Fruit fly (Drosophila melanogaster) whole organism, embryonic: ENCODE data around the gene g.

Source experiments
- ATbp ChIP-seq: fragments of 200-800 bp; sonication (Bioruptor generic); optimal IDR thresholded peaks from 2 replicates; lab custom pipeline; 2017; ENCODE audit warnings: missing biosample characterization, mild to moderate bottlenecking, missing genetic modification characterization, missing genetic modification reagents
- Abd-B ChIP-seq: fragments of 200-800 bp; sonication (Bioruptor generic); optimal IDR thresholded peaks from 2 replicates; lab custom pipeline; 2018; ENCODE audit warnings: missing biosample characterization, mild to moderate bottlenecking, missing genetic modification characterization, moderate library complexity
- B-H1 ChIP-seq: fragments of 200-800 bp; sonication (Bioruptor generic); IDR thresholded peaks from 3 replicates; pipeline ENCODE4 v1.3.6; 2022; ENCODE audit warnings: missing biosample characterization, missing genetic modification characterization
- B-H2 ChIP-seq: fragments of 200-800 bp; sonication (Bioruptor generic); optimal IDR thresholded peaks from 2 replicates; lab custom pipeline; 2018; ENCODE audit warnings: missing biosample characterization, mild to moderate bottlenecking, missing genetic modification characterization
- C15 ChIP-seq: fragments of 200-800 bp; sonication (Bioruptor generic); IDR thresholded peaks from 3 replicates; pipeline ENCODE4 v1.3.6; 2022; ENCODE audit warnings: missing biosample characterization, missing genetic modification characterization
- CG1024 ChIP-seq: fragments of 200-800 bp; sonication (Bioruptor generic); IDR thresholded peaks from 2 replicates; pipeline ENCODE4 v1.3.6; 2022; ENCODE audit warnings: missing biosample characterization, missing genetic modification characterization
- CG10274 ChIP-seq: fragments of 200-800 bp; sonication (Bioruptor generic); optimal IDR thresholded peaks from 3 replicates; lab custom pipeline; 2017; ENCODE audit warnings: missing biosample characterization, mild to moderate bottlenecking, missing genetic modification characterization
- CG12236 ChIP-seq: fragments of 200-800 bp; sonication (Bioruptor generic); optimal IDR thresholded peaks from 2 replicates; lab custom pipeline; 2016; ENCODE audit warnings: missing biosample characterization, missing genetic modification characterization
- CG15269 ChIP-seq: fragments of 200-800 bp; sonication (Bioruptor generic); optimal IDR thresholded peaks from 2 replicates; lab custom pipeline; 2018; ENCODE audit warnings: missing biosample characterization, mild to moderate bottlenecking, missing genetic modification characterization, moderate library complexity
- CG17328 ChIP-seq: fragments of 200-800 bp; sonication (Bioruptor generic); IDR thresholded peaks from 2 replicates; pipeline ENCODE4 v1.3.6; 2022; ENCODE audit warnings: missing biosample characterization, missing genetic modification characterization
- CG17359 ChIP-seq: fragments of 200-800 bp; sonication (Bioruptor generic); optimal IDR thresholded peaks from 3 replicates; lab custom pipeline; 2018; ENCODE audit warnings: missing biosample characterization, mild to moderate bottlenecking, missing genetic modification characterization, moderate library complexity
- CG17568 ChIP-seq: fragments of 200-800 bp; sonication (Bioruptor generic); optimal IDR thresholded peaks from 2 replicates; lab custom pipeline; 2018; ENCODE audit warnings: missing biosample characterization, mild to moderate bottlenecking, missing genetic modification characterization, moderate library complexity
- CG18262 ChIP-seq: fragments of 200-800 bp; optimal IDR thresholded peaks from 3 replicates; lab custom pipeline; 2019; ENCODE audit warnings: missing biosample characterization, mild to moderate bottlenecking, missing genetic modification characterization, moderate library complexity
- CG18476 ChIP-seq: fragments of 200-800 bp; sonication (Bioruptor generic); optimal IDR thresholded peaks from 2 replicates; lab custom pipeline; 2016; ENCODE audit warnings: missing biosample characterization, mild to moderate bottlenecking, missing genetic modification characterization
- CG18619 ChIP-seq: fragments of 200-800 bp; sonication (Bioruptor generic); optimal IDR thresholded peaks from 3 replicates; lab custom pipeline; 2017; ENCODE audit warnings: missing biosample characterization, mild to moderate bottlenecking, missing genetic modification characterization
- CG2199 ChIP-seq: fragments of 200-800 bp; sonication (Bioruptor generic); IDR thresholded peaks from 3 replicates; pipeline ENCODE4 v1.3.6; 2022; ENCODE audit warnings: missing biosample characterization, missing genetic modification characterization
- CG30020 ChIP-seq: fragments of 200-800 bp; optimal IDR thresholded peaks from 2 replicates; lab custom pipeline; 2019; ENCODE audit warnings: missing biosample characterization, mild to moderate bottlenecking, missing genetic modification characterization, moderate library complexity
- CG42726 ChIP-seq: fragments of 200-800 bp; sonication (Bioruptor generic); IDR thresholded peaks from 2 replicates; pipeline ENCODE4 v1.3.6; 2022; ENCODE audit warnings: missing biosample characterization, missing genetic modification characterization; ENCODE audit not compliant: partially characterized antibody
- CG4328 ChIP-seq: fragments of 200-800 bp; sonication (Bioruptor generic); optimal IDR thresholded peaks from 3 replicates; lab custom pipeline; 2017; ENCODE audit warnings: missing biosample characterization, missing genetic modification reagents, missing genetic modification characterization
- CG6254 ChIP-seq: fragments of 200-800 bp; sonication (Bioruptor generic); optimal IDR thresholded peaks from 3 replicates; lab custom pipeline; 2017; ENCODE audit warnings: mild to moderate bottlenecking, missing biosample characterization, missing genetic modification reagents, missing genetic modification characterization
- CG6683 ChIP-seq: fragments of 200-800 bp; sonication (Bioruptor generic); optimal IDR thresholded peaks from 2 replicates; lab custom pipeline; 2017; ENCODE audit warnings: missing biosample characterization, mild to moderate bottlenecking, missing genetic modification characterization, missing genetic modification reagents
- CG6791 ChIP-seq: fragments of 200-800 bp; sonication (Bioruptor generic); IDR thresholded peaks from 3 replicates; pipeline ENCODE4 v1.3.6; 2022; ENCODE audit warnings: missing biosample characterization, missing genetic modification characterization; ENCODE audit not compliant: partially characterized antibody
- CG9727 ChIP-seq: fragments of 200-800 bp; sonication (Bioruptor generic); optimal IDR thresholded peaks from 3 replicates; lab custom pipeline; 2017; ENCODE audit warnings: missing biosample characterization, mild to moderate bottlenecking, missing genetic modification characterization
- CG9932 ChIP-seq: fragments of 200-800 bp; sonication (Bioruptor generic); IDR thresholded peaks from 2 replicates; pipeline ENCODE4 v1.3.6; 2022; ENCODE audit warnings: missing biosample characterization, missing genetic modification characterization
- Camta ChIP-seq: fragments of 200-800 bp; sonication (Bioruptor generic); optimal IDR thresholded peaks from 2 replicates; lab custom pipeline; 2016; ENCODE audit warnings: missing biosample characterization, missing genetic modification characterization
- CrebB ChIP-seq: fragments of 200-800 bp; sonication (Bioruptor generic); optimal IDR thresholded peaks from 3 replicates; lab custom pipeline; 2018; ENCODE audit warnings: missing biosample characterization, mild to moderate bottlenecking, missing genetic modification characterization
- Doc2 ChIP-seq: fragments of 200-800 bp; sonication (Bioruptor generic); IDR thresholded peaks from 2 replicates; pipeline ENCODE4 v1.3.6; 2022; ENCODE audit warnings: missing biosample characterization, missing genetic modification characterization
- ERR ChIP-seq: fragments of 200-800 bp; sonication (Bioruptor generic); optimal IDR thresholded peaks from 2 replicates; lab custom pipeline; 2016; ENCODE audit warnings: missing biosample characterization, missing genetic modification characterization
- HmgZ ChIP-seq: fragments of 200-800 bp; sonication (Bioruptor generic); optimal IDR thresholded peaks from 2 replicates; lab custom pipeline; 2018; ENCODE audit warnings: missing biosample characterization, mild to moderate bottlenecking, missing genetic modification characterization
- PHDP ChIP-seq: fragments of 200-800 bp; sonication (Bioruptor generic); optimal IDR thresholded peaks from 3 replicates; lab custom pipeline; 2018; ENCODE audit warnings: missing biosample characterization, mild to moderate bottlenecking, missing genetic modification characterization, moderate library complexity
- Side ChIP-seq: fragments of 200-800 bp; sonication (Bioruptor generic); optimal IDR thresholded peaks from 2 replicates; lab custom pipeline; 2016; ENCODE audit warnings: missing biosample characterization, missing genetic modification characterization
- Sox100B ChIP-seq: fragments of 200-800 bp; sonication (Bioruptor generic); optimal IDR thresholded peaks from 3 replicates; lab custom pipeline; 2018; ENCODE audit warnings: missing biosample characterization, mild to moderate bottlenecking, missing genetic modification characterization
- Sry-δ ChIP-seq: fragments of 200-800 bp; sonication (Bioruptor generic); optimal IDR thresholded peaks from 2 replicates; lab custom pipeline; 2016; ENCODE audit warnings: missing biosample characterization, missing genetic modification characterization
- Xbp1 ChIP-seq: fragments of 200-800 bp; sonication (Bioruptor generic); optimal IDR thresholded peaks from 3 replicates; lab custom pipeline; 2016; ENCODE audit warnings: missing biosample characterization, mild to moderate bottlenecking, missing genetic modification characterization
- amos ChIP-seq: fragments of 200-800 bp; sonication (Bioruptor generic); IDR thresholded peaks from 2 replicates; pipeline ENCODE4 v1.3.6; 2022; ENCODE audit warnings: missing biosample characterization, missing genetic modification characterization; ENCODE audit not compliant: partially characterized antibody
- bbx ChIP-seq: fragments of 200-800 bp; sonication (Bioruptor generic); IDR thresholded peaks from 2 replicates; pipeline ENCODE4 v1.3.6; 2022; ENCODE audit warnings: missing biosample characterization, missing genetic modification characterization; ENCODE audit not compliant: partially characterized antibody
- bsh ChIP-seq, 2 experiments: fragments of 200-800 bp; sonication (Bioruptor generic); optimal IDR thresholded peaks; 2 replicates each; lab custom pipeline; 2017 to 2018; ENCODE audit warnings: mild to moderate bottlenecking in 2 of 2, missing biosample characterization in 2 of 2, missing genetic modification characterization in 2 of 2, moderate library complexity in 1 of 2
- crc ChIP-seq: fragments of 200-800 bp; sonication (Bioruptor generic); optimal IDR thresholded peaks from 2 replicates; lab custom pipeline; 2016; ENCODE audit warnings: missing biosample characterization, missing genetic modification characterization
- crol ChIP-seq: fragments of 200-800 bp; sonication (Bioruptor generic); IDR thresholded peaks from 2 replicates; pipeline ENCODE4 v1.3.6; 2022; ENCODE audit warnings: missing biosample characterization, missing genetic modification characterization
- fd102C ChIP-seq: fragments of 200-800 bp; sonication (Bioruptor generic); optimal IDR thresholded peaks from 2 replicates; lab custom pipeline; 2018; ENCODE audit warnings: missing biosample characterization, mild to moderate bottlenecking, missing genetic modification characterization, moderate library complexity
- fd64A ChIP-seq: fragments of 200-800 bp; sonication (Bioruptor generic); optimal IDR thresholded peaks from 3 replicates; lab custom pipeline; 2018; ENCODE audit warnings: missing biosample characterization, mild to moderate bottlenecking, missing genetic modification characterization
- gce ChIP-seq: fragments of 200-800 bp; sonication (Bioruptor generic); IDR thresholded peaks from 3 replicates; pipeline ENCODE4 v1.3.6; 2022; ENCODE audit warnings: missing biosample characterization, missing genetic modification characterization
- inv ChIP-seq: fragments of 200-800 bp; sonication (Bioruptor generic); IDR thresholded peaks from 2 replicates; pipeline ENCODE4 v1.3.6; 2022; ENCODE audit warnings: missing biosample characterization, missing genetic modification characterization; ENCODE audit not compliant: partially characterized antibody
- lilli ChIP-seq: fragments of 200-800 bp; sonication (Bioruptor generic); optimal IDR thresholded peaks from 3 replicates; lab custom pipeline; 2016; ENCODE audit warnings: missing biosample characterization, missing genetic modification characterization
- lola ChIP-seq, 3 experiments: fragments of >200 bp in 2 of 3; fragments of 200-800 bp in 1 of 3; sonication (Bioruptor generic) in 1 of 3; optimal IDR thresholded peaks; 2 replicates each; lab custom pipeline; 2017 to 2019; ENCODE audit warnings: missing biosample characterization in 3 of 3, missing genetic modification characterization in 3 of 3, mild to moderate bottlenecking in 1 of 3, moderate library complexity in 1 of 3
- lov ChIP-seq, 2 experiments: fragments of 200-800 bp in 1 of 2; fragments of >200 bp in 1 of 2; sonication (Bioruptor generic) in 1 of 2; IDR thresholded peaks in 1 of 2; optimal IDR thresholded peaks in 1 of 2; 2 replicates in 1 of 2; 3 replicates in 1 of 2; pipeline versions ENCODE4 v1.3.6 to Lab custom; 2017 to 2022; ENCODE audit warnings: missing biosample characterization in 1 of 2, missing genetic modification characterization in 1 of 2
- nerfin-2 ChIP-seq: fragments of 200-800 bp; sonication (Bioruptor generic); IDR thresholded peaks from 2 replicates; pipeline ENCODE4 v1.3.6; 2022; ENCODE audit warnings: missing biosample characterization, missing genetic modification characterization; ENCODE audit not compliant: partially characterized antibody
- sd ChIP-seq: fragments of 200-800 bp; sonication (Bioruptor generic); optimal IDR thresholded peaks from 3 replicates; lab custom pipeline; 2018; ENCODE audit warnings: missing biosample characterization, mild to moderate bottlenecking, missing genetic modification characterization, moderate library complexity

The g gene

dm6 chrX:13739411-13739888, 3.4 kb upstream of the g start, which contains the start of gene CG11151 (continued):
- peak; percentile 96 for TF ChIP-seq Side
- peak; percentile 70 for TF ChIP-seq Sry-δ (GFP tag; lab: Kevin White, UChicago)
- TF ChIP-seq Abd-B (GFP tag; lab: Kevin White, UChicago) = peak; percentile 95
- peak; percentile 95 for TF ChIP-seq CG18476
- TF ChIP-seq ATbp (GFP tag; lab: Kevin White, UChicago) = peak; percentile 96
- peak; percentile 92 for TF ChIP-seq CG6683 (GFP tag; lab: Kevin White, UChicago)
- peak; percentile 90 for TF ChIP-seq gce (GFP tag; lab: Robert Waterston, UW)
- no peak for TF ChIP-seq Doc2 (GFP tag; lab: Robert Waterston, UW)
- peak; percentile 97 for TF ChIP-seq CG18262
- TF ChIP-seq lov (optimal IDR thresholded peaks at IDR 0.05; lab: Kevin White, UChicago) = no peak
- peak; percentile 91 for TF ChIP-seq lov (GFP tag; IDR thresholded peaks at IDR 0.05; lab: Robert Waterston, UW)
- TF ChIP-seq CG2199 (GFP tag; lab: Robert Waterston, UW) = peak; percentile 96
- TF ChIP-seq B-H2 = peak; percentile 96
- peak; percentile 86 for TF ChIP-seq CG10274
- TF ChIP-seq inv (GFP tag; lab: Robert Waterston, UW) = peak; percentile 57
- TF ChIP-seq lola (GFP tag; optimal IDR thresholded peaks at IDR 0.05; lab: Kevin White, UChicago) = peak in 1 of 3 experiments; percentile 94
- TF ChIP-seq Camta (GFP tag; lab: Kevin White, UChicago) = peak; percentile 96
- peak; percentile 98 for TF ChIP-seq CG17359 (tag; lab: Kevin White, UChicago)
- TF ChIP-seq Xbp1 (GFP tag; lab: Kevin White, UChicago) = peak; percentile 97
- TF ChIP-seq fd102C (GFP tag; lab: Kevin White, UChicago) = peak; percentile 87
- TF ChIP-seq CG1024 = peak; percentile 91
- TF ChIP-seq CG17568 (GFP tag; lab: Kevin White, UChicago) = peak; percentile 95
- peak; percentile 94 for TF ChIP-seq Sox100B (GFP tag; lab: Kevin White, UChicago)
- peak; percentile 98 for TF ChIP-seq lilli (GFP tag; lab: Kevin White, UChicago)
- TF ChIP-seq C15 (GFP tag; lab: Robert Waterston, UW) = peak; percentile 80; the same call in 2 of the 3 replicates
- peak; percentile 97 for TF ChIP-seq crc (GFP tag; lab: Kevin White, UChicago)
- peak; percentile 94 for TF ChIP-seq B-H1 (GFP tag; lab: Robert Waterston, UW)
- TF ChIP-seq CG6791 (GFP tag; lab: Robert Waterston, UW) = peak; percentile 66; the same call in 2 of the 3 replicates
- peak; percentile 80 for TF ChIP-seq CG30020 (tag; lab: Kevin White, UChicago)
- TF ChIP-seq CG12236 (GFP tag; lab: Kevin White, UChicago) = peak; percentile 97
- TF ChIP-seq bsh (GFP tag; optimal IDR thresholded peaks at IDR 0.05; lab: Kevin White, UChicago) = peak; percentile 96 to 98
- TF ChIP-seq CG17328 (GFP tag; lab: Robert Waterston, UW) = peak; percentile 96
- TF ChIP-seq CG9727 = peak; percentile 96
- TF ChIP-seq HmgZ = peak; percentile 97
- peak; percentile 94 for TF ChIP-seq ERR (GFP tag; lab: Kevin White, UChicago)
- TF ChIP-seq fd64A = peak; percentile 87
- TF ChIP-seq amos (GFP tag; lab: Robert Waterston, UW) = peak; percentile 31; the same call in 1 of the 2 replicates
- TF ChIP-seq PHDP (tag; lab: Kevin White, UChicago) = peak; percentile 98
- peak; percentile 81 for TF ChIP-seq nerfin-2 (GFP tag; lab: Robert Waterston, UW)
- TF ChIP-seq CG15269 = peak; percentile 98
- peak; percentile 44; the same call in 1 of the 2 replicates for TF ChIP-seq crol (GFP tag; lab: Robert Waterston, UW)
- peak; percentile 95 for TF ChIP-seq CG18619 (GFP tag; lab: Kevin White, UChicago)
- TF ChIP-seq sd = peak; percentile 83
- peak; percentile 94 for TF ChIP-seq CG4328
- TF ChIP-seq CG6254 (GFP tag; lab: Kevin White, UChicago) = peak; percentile 92
- TF ChIP-seq CrebB (tag; lab: Kevin White, UChicago) = peak; percentile 96
- peak; percentile 51; the same call in 1 of the 2 replicates for TF ChIP-seq CG42726 (GFP tag; lab: Robert Waterston, UW)
- TF ChIP-seq CG9932 = peak; percentile 94
- peak; percentile 50; the same call in 1 of the 2 replicates for TF ChIP-seq bbx (GFP tag; lab: Robert Waterston, UW)
